Worm (Caenorhabditis elegans) whole organism, young adult: ENCODE results near the gene unc-10.
A peak's percentile ranks its signal among the peaks of the same experiment; 100 is the strongest.

Experiments used
- B0019.2 ChIP-seq: fragments of 200-800 bp; sonication (Bioruptor generic); conservative IDR thresholded peaks from 2 replicates; pipeline ENCODE4 v1.3.6; 2022; ENCODE audit warnings: missing genetic modification reagents, missing genetic modification characterization, missing compliant biosample characterization
- B0336.3 ChIP-seq: fragments of 200-800 bp; sonication (Bioruptor generic); IDR thresholded peaks from 2 replicates; pipeline ENCODE4 v1.3.6; 2022; ENCODE audit warnings: missing genetic modification characterization, missing compliant biosample characterization
- F10E7.11 ChIP-seq: sonication (generic microtip); optimal IDR thresholded peaks from 2 replicates; lab custom pipeline; 2017; ENCODE audit warnings: mild to moderate bottlenecking, missing genetic modification characterization, moderate library complexity, missing compliant biosample characterization
- F33H1.4 ChIP-seq: fragments of 200-800 bp; sonication (Bioruptor generic); IDR thresholded peaks from 2 replicates; pipeline ENCODE4 v1.3.6; 2022; ENCODE audit warnings: missing genetic modification reagents, missing genetic modification characterization, missing compliant biosample characterization
- F39B2.1 ChIP-seq: fragments of 200-800 bp; sonication (Bioruptor generic); IDR thresholded peaks from 2 replicates; pipeline ENCODE4 v1.3.6; 2022; ENCODE audit warnings: missing genetic modification reagents, missing genetic modification characterization, missing compliant biosample characterization
- F52B5.7 ChIP-seq: sonication (generic microtip); optimal IDR thresholded peaks from 2 replicates; lab custom pipeline; 2016; ENCODE audit warnings: mild to moderate bottlenecking, missing genetic modification characterization, missing compliant biosample characterization
- Y95B8A.8 ChIP-seq: fragments of 200-800 bp; sonication (Bioruptor generic); IDR thresholded peaks from 2 replicates; pipeline ENCODE4 v1.3.6; 2022; ENCODE audit warnings: missing genetic modification reagents, missing genetic modification characterization, missing compliant biosample characterization
- akir-1 ChIP-seq: fragments of 200-800 bp; sonication (Bioruptor generic); optimal IDR thresholded peaks from 2 replicates; lab custom pipeline; 2018; ENCODE audit warnings: mild to moderate bottlenecking, missing genetic modification characterization, moderate library complexity, missing compliant biosample characterization
- aptf-3 ChIP-seq: fragments of 200-800 bp; sonication (Bioruptor generic); IDR thresholded peaks from 2 replicates; pipeline ENCODE4 v1.3.6; 2022; ENCODE audit warnings: missing genetic modification characterization, missing compliant biosample characterization
- atf-7 ChIP-seq: sonication (generic microtip); optimal IDR thresholded peaks from 2 replicates; lab custom pipeline; 2017; ENCODE audit warnings: mild to moderate bottlenecking, missing genetic modification characterization, missing compliant biosample characterization
- cebp-1 ChIP-seq, 2 experiments: fragments of 200-800 bp in 1 of 2; sonication (Bioruptor generic) in 1 of 2; sonication (generic microtip) in 1 of 2; IDR thresholded peaks in 1 of 2; optimal IDR thresholded peaks in 1 of 2; 2 replicates each; pipeline versions ENCODE4 v1.3.6 to Lab custom; 2017 to 2022; ENCODE audit warnings: missing compliant biosample characterization in 2 of 2, missing genetic modification characterization in 2 of 2, mild to moderate bottlenecking in 1 of 2, missing genetic modification reagents in 1 of 2, moderate library complexity in 1 of 2
- ceh-100 ChIP-seq: fragments of 200-800 bp; sonication (Bioruptor generic); IDR thresholded peaks from 2 replicates; pipeline ENCODE4 v1.3.6; 2022; ENCODE audit warnings: missing genetic modification reagents, missing genetic modification characterization, missing compliant biosample characterization
- ceh-27 ChIP-seq: fragments of 200-800 bp; sonication (Bioruptor generic); optimal IDR thresholded peaks from 2 replicates; lab custom pipeline; 2018; ENCODE audit warnings: mild to moderate bottlenecking, missing genetic modification characterization, moderate library complexity, missing compliant biosample characterization
- dpl-1 ChIP-seq: fragments of 150-350 bp; optimal IDR thresholded peaks from 2 replicates; lab custom pipeline; 2014; ENCODE audit warnings: missing biosample characterization, missing genetic modification reagents, missing genetic modification characterization
- egrh-3 ChIP-seq: fragments of 200-800 bp; sonication (Bioruptor generic); IDR thresholded peaks from 2 replicates; pipeline ENCODE4 v1.3.6; 2022; ENCODE audit warnings: missing genetic modification reagents, missing genetic modification characterization, missing compliant biosample characterization
- fkh-3 ChIP-seq: sonication (generic microtip); optimal IDR thresholded peaks from 2 replicates; lab custom pipeline; 2016; ENCODE audit warnings: mild to moderate bottlenecking, missing genetic modification characterization, missing compliant biosample characterization
- gei-17 ChIP-seq: fragments of 200-800 bp; sonication (Bioruptor generic); optimal IDR thresholded peaks from 2 replicates; lab custom pipeline; 2018; ENCODE audit warnings: mild to moderate bottlenecking, missing genetic modification characterization, missing compliant biosample characterization
- hlh-12 ChIP-seq: sonication (generic microtip); optimal IDR thresholded peaks from 2 replicates; lab custom pipeline; 2016; ENCODE audit warnings: missing genetic modification characterization, missing compliant biosample characterization
- hlh-26 ChIP-seq: fragments of 200-800 bp; sonication (Bioruptor generic); conservative IDR thresholded peaks from 2 replicates; pipeline ENCODE4 v1.3.6; 2022; ENCODE audit warnings: missing genetic modification reagents, missing genetic modification characterization, missing compliant biosample characterization
- let-526 ChIP-seq: fragments of 200-800 bp; sonication (Bioruptor generic); IDR thresholded peaks from 2 replicates; pipeline ENCODE4 v1.3.6; 2022; ENCODE audit warnings: missing genetic modification reagents, missing genetic modification characterization, missing compliant biosample characterization
- lin-35 ChIP-seq, 3 experiments: fragments of 150-350 bp in 2 of 3; sonication (generic microtip) in 1 of 3; optimal IDR thresholded peaks; 2 replicates each; lab custom pipeline; 2014 to 2018; ENCODE audit warnings: missing biosample characterization in 3 of 3, missing genetic modification characterization in 3 of 3, missing genetic modification reagents in 3 of 3
- lin-40 ChIP-seq: sonication (generic microtip); optimal IDR thresholded peaks from 2 replicates; lab custom pipeline; 2016; ENCODE audit warnings: missing genetic modification characterization, mild to moderate bottlenecking, missing compliant biosample characterization, missing genotype, missing genetic modification reagents
- lin-54 ChIP-seq: fragments of 200-800 bp; sonication (Bioruptor generic); optimal IDR thresholded peaks from 2 replicates; lab custom pipeline; 2018; ENCODE audit warnings: mild to moderate bottlenecking, missing genetic modification characterization, missing compliant biosample characterization
- lir-1 ChIP-seq: fragments of 200-800 bp; sonication (Bioruptor generic); conservative IDR thresholded peaks from 2 replicates; pipeline ENCODE4 v1.3.6; 2022; ENCODE audit warnings: missing genetic modification reagents, missing genetic modification characterization, missing compliant biosample characterization
- lsl-1 ChIP-seq: fragments of 200-800 bp; sonication (Bioruptor generic); optimal IDR thresholded peaks from 2 replicates; lab custom pipeline; 2018; ENCODE audit warnings: mild to moderate bottlenecking, missing genetic modification characterization, moderate library complexity, missing compliant biosample characterization
- madf-10 ChIP-seq: sonication (generic microtip); optimal IDR thresholded peaks from 2 replicates; lab custom pipeline; 2016; ENCODE audit warnings: mild to moderate bottlenecking, missing genetic modification characterization, missing compliant biosample characterization
- madf-6 ChIP-seq: fragments of 200-800 bp; sonication (Bioruptor generic); IDR thresholded peaks from 2 replicates; pipeline ENCODE4 v1.3.6; 2022; ENCODE audit warnings: missing genetic modification reagents, missing genetic modification characterization, missing compliant biosample characterization
- mcd-1 ChIP-seq: fragments of 200-800 bp; sonication (Bioruptor generic); IDR thresholded peaks from 2 replicates; pipeline ENCODE4 v1.3.6; 2022; ENCODE audit warnings: missing genetic modification reagents, missing genetic modification characterization, missing compliant biosample characterization
- mel-28 ChIP-seq: sonication (generic microtip); optimal IDR thresholded peaks from 2 replicates; lab custom pipeline; 2016; ENCODE audit warnings: borderline replicate concordance, mild to moderate bottlenecking, missing genetic modification characterization, missing compliant biosample characterization
- nfya-1 ChIP-seq: sonication (generic microtip); optimal IDR thresholded peaks from 2 replicates; lab custom pipeline; 2017; ENCODE audit warnings: antibody characterized with exemption, missing compliant biosample characterization, missing genetic modification characterization, borderline replicate concordance; ENCODE audit not compliant: insufficient read depth
- nhr-27 ChIP-seq: fragments of 200-800 bp; sonication (Bioruptor generic); optimal IDR thresholded peaks from 2 replicates; lab custom pipeline; 2018; ENCODE audit warnings: mild to moderate bottlenecking, missing genetic modification characterization, moderate library complexity, missing compliant biosample characterization
- nhr-80 ChIP-seq: sonication (generic microtip); optimal IDR thresholded peaks from 2 replicates; lab custom pipeline; 2016; ENCODE audit warnings: missing genetic modification characterization, missing compliant biosample characterization
- nhr-90 ChIP-seq: sonication (generic microtip); optimal IDR thresholded peaks from 2 replicates; lab custom pipeline; 2016; ENCODE audit warnings: missing genotype, mild to moderate bottlenecking, missing genetic modification characterization, missing compliant biosample characterization
- pbrm-1 ChIP-seq: fragments of 200-800 bp; sonication (Bioruptor generic); IDR thresholded peaks from 2 replicates; pipeline ENCODE4 v1.3.6; 2022; ENCODE audit warnings: missing genetic modification reagents, missing genetic modification characterization, missing compliant biosample characterization
- sdz-38 ChIP-seq: sonication (generic microtip); optimal IDR thresholded peaks from 2 replicates; lab custom pipeline; 2016; ENCODE audit warnings: missing genotype, missing genetic modification characterization, missing compliant biosample characterization
- snpc-1.3 ChIP-seq: sonication (generic microtip); optimal IDR thresholded peaks from 2 replicates; lab custom pipeline; 2017; ENCODE audit warnings: missing genetic modification characterization, mild to moderate bottlenecking, missing compliant biosample characterization, antibody characterized with exemption, moderate library complexity, missing genotype, missing genetic modification reagents; ENCODE audit not compliant: insufficient read depth
- snpc-4 ChIP-seq, 5 experiments: fragments of 150-350 bp in 1 of 5; sonication (generic microtip) in 4 of 5; optimal IDR thresholded peaks; 2 replicates each; lab custom pipeline; 2014 to 2018; ENCODE audit warnings: missing genetic modification characterization in 5 of 5, missing biosample characterization in 3 of 5, antibody characterized with exemption in 2 of 5, mild to moderate bottlenecking in 2 of 5, missing compliant biosample characterization in 2 of 5, missing genotype in 2 of 5, moderate library complexity in 2 of 5, missing genetic modification reagents in 1 of 5
- tbp1 ChIP-seq: fragments of 200-800 bp; sonication (Bioruptor generic); optimal IDR thresholded peaks from 2 replicates; lab custom pipeline; 2018; ENCODE audit warnings: mild to moderate bottlenecking, missing genetic modification characterization, missing compliant biosample characterization
- tlf-1 ChIP-seq: fragments of 200-800 bp; sonication (Bioruptor generic); optimal IDR thresholded peaks from 2 replicates; lab custom pipeline; 2018; ENCODE audit warnings: mild to moderate bottlenecking, missing genetic modification characterization, missing compliant biosample characterization
- unc-130 ChIP-seq: sonication (generic microtip); optimal IDR thresholded peaks from 2 replicates; lab custom pipeline; 2016; ENCODE audit warnings: missing genetic modification reagents, missing genetic modification characterization, missing compliant biosample characterization
- xnd-1 ChIP-seq: sonication (generic microtip); optimal IDR thresholded peaks from 2 replicates; lab custom pipeline; 2016; ENCODE audit warnings: missing genotype, missing genetic modification reagents, missing genetic modification characterization, missing compliant biosample characterization

Gene unc-10

DNA sequence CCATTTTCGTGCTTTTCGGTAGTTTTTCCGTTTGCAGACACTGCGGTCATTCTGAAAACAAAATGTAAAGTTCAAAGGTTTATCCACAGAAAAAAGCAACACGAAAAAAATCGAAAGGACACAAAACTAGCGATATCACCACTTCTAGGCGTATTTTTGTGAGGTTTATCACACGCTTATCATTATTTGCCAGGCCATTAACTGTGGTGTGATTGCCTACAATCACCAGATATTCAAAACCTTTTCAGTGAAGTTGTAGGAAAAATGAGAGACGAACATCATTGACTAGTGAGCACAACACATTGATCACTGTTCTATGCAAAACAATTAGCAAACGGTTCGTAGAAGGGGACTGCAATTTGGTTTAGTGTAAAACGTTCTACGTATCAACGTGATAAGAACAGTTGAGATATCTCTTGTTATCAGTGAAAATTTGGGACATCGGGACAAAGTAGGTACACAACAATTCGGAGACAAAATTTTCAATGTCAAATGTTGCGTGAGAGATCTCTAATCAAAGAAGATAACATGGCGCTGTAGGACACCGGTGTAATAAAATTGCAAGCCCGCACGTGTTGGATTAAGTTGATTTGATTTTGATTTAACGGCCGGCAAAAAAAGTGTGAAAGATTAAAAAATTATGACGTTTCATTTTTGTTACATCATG lies 25.5 kb upstream of the unc-10 start, which contains the start of gene sur-5:
Gene sur-5, minus strand, starts transcription at position 51 of the 667 bp plus-strand sequence.
- TF ChIP-seq atf-7 (tag; lab: Kevin White, UChicago): peak; percentile 13
- TF ChIP-seq lin-40 (tag; lab: Kevin White, UChicago): peak; percentile 19
- no peak for TF ChIP-seq tbp1 (GFP tag; lab: Kevin White, UChicago)
- TF ChIP-seq nhr-90: peak; percentile 4
- no peak for TF ChIP-seq F52B5.7 (tag; lab: Kevin White, UChicago)
- TF ChIP-seq nhr-80: peak; percentile 84

DNA sequence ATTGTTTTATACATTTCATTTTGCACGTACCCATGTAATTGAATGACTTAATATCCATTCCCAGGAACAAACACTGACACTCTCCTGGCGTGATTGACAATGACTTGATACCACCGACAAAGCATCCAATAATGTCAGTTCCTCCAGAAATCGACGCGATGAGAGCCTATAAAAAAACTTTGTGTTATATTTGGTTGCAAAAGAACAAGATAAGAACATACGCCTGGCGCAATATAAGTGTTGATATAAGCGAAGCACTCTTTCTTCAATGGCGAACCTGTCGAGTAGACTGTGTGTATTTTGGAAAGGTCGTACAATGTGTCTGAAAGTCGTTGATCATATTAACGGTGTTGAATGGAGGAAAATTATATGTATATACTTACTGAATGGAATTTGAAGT lies 23.0 kb upstream of the unc-10 start:
- no peak for TF ChIP-seq B0019.2 (GFP tag; lab: Robert Waterston, UW)
- TF ChIP-seq nhr-80: peak; percentile 59

DNA sequence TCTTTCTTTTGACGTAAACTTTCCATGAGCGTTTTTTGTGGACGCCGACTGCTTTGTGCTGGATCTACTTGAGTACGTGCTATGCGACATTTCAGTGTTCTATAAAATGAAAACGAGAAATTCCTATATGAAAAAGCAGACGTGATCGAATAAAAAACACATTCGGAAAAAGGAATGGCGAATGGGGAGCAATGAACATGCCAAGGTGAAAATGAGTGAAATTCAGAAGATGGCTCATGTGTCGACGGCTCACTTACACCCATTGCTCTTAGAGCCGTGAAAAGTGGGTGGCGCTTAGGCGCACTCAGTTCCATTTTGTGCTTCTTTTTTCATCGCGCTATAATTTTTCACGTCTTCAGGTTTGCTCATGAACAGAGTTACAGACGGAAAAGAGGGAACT lies 18.5 kb upstream of the unc-10 start, which contains the start of gene K03A1.4:
Gene K03A1.4, minus strand, starts transcription at position 101 of the 400 bp plus-strand sequence.
- TF ChIP-seq hlh-12 (tag; lab: Kevin White, UChicago) (no peak), tlf-1 (GFP tag; lab: Kevin White, UChicago) (no peak), pbrm-1 (GFP tag; lab: Robert Waterston, UW) (no peak), unc-130 (GFP tag; lab: Kevin White, UChicago) (no peak), sdz-38 (tag; lab: Kevin White, UChicago) (no peak), F33H1.4 (GFP tag; lab: Robert Waterston, UW) (no peak), ceh-100 (GFP tag; lab: Robert Waterston, UW) (no peak), mel-28 (no peak), ceh-27 (no peak), F39B2.1 (GFP tag; lab: Robert Waterston, UW) (no peak), xnd-1 (tag; lab: Kevin White, UChicago) (no peak), gei-17 (no peak)

DNA sequence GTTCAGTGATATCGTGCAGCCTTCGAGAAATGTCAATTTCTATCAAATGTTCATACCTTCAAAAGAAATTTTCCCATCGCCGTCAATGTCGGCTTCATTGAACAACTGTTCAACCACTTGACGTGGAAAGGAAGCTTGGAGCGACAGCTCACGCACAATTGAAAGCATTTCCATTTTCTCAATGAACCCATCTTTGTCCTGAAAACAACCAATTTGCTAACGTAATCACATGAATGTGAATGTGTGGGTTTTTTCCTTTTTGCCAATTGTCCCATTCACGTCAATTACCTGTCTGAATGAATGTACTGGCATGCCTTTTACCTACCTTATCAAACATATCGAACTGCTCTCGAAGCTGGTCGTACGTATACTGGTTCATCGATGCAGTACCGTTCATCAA lies 16.2 kb upstream of the unc-10 start:
- TF ChIP-seq lin-35 (GFP tag; optimal IDR thresholded peaks at IDR 0.05; lab: Kevin White, UChicago) (no peak), pbrm-1 (GFP tag; lab: Robert Waterston, UW) (0 out of 2 replicates have a peak, but pooled peaks have one; percentile 36), fkh-3 (tag; lab: Kevin White, UChicago) (no peak), madf-10 (tag; lab: Kevin White, UChicago) (no peak), lir-1 (GFP tag; lab: Robert Waterston, UW) (no peak), lsl-1 (GFP tag; lab: Kevin White, UChicago) (no peak), Y95B8A.8 (GFP tag; lab: Robert Waterston, UW) (no peak), dpl-1 (no peak), atf-7 (tag; lab: Kevin White, UChicago) (peak; percentile 44), aptf-3 (GFP tag; lab: Robert Waterston, UW) (no peak), lin-54 (GFP tag; lab: Kevin White, UChicago) (no peak), let-526 (GFP tag; lab: Robert Waterston, UW) (no peak), snpc-1.3 (no peak), egrh-3 (no peak), akir-1 (no peak), mcd-1 (GFP tag; lab: Robert Waterston, UW) (no peak), nhr-27 (no peak), F10E7.11 (tag; lab: Kevin White, UChicago) (no peak), madf-6 (GFP tag; lab: Robert Waterston, UW) (no peak), hlh-26 (GFP tag; lab: Robert Waterston, UW) (no peak), cebp-1 (GFP tag; IDR thresholded peaks at IDR 0.05; lab: Robert Waterston, UW) (no peak), cebp-1 (tag; optimal IDR thresholded peaks at IDR 0.05; lab: Kevin White, UChicago) (peak; percentile 39), unc-130 (GFP tag; lab: Kevin White, UChicago) (no peak), nfya-1 (tag; lab: Kevin White, UChicago) (no peak), F39B2.1 (GFP tag; lab: Robert Waterston, UW) (no peak), snpc-4 (GFP tag; optimal IDR thresholded peaks at IDR 0.05; lab: Kevin White, UChicago) (no peak), snpc-4 (tag; optimal IDR thresholded peaks at IDR 0.05; lab: Kevin White, UChicago) (no peak), B0336.3 (peak; percentile 53; the same call in 1 of the 2 replicates), nhr-80 (peak; percentile 96), nhr-90 (no peak)
